Worm (Caenorhabditis elegans) whole organism, L4 larva: ENCODE data around the gene php-3.

Experiments
- D1046.2 ChIP-seq: fragments of 200-800 bp; sonication (Bioruptor generic); IDR thresholded peaks from 2 replicates; pipeline ENCODE4 v1.3.6; 2022; ENCODE audit warnings: missing genetic modification characterization, missing compliant biosample characterization
- F26F4.8 ChIP-seq: fragments of 200-800 bp; sonication (Bioruptor generic); conservative IDR thresholded peaks from 2 replicates; pipeline ENCODE4 v1.3.6; 2022; ENCODE audit warnings: missing genetic modification characterization, missing compliant biosample characterization
- Y105C5A.15 ChIP-seq: fragments of 200-800 bp; sonication (Bioruptor generic); IDR thresholded peaks from 2 replicates; pipeline ENCODE4 v1.3.6; 2022; ENCODE audit warnings: missing genetic modification characterization, missing compliant biosample characterization
- Y48G9A.11 ChIP-seq: fragments of 200-800 bp; sonication (Bioruptor generic); IDR thresholded peaks from 2 replicates; pipeline ENCODE4 v1.3.6; 2022; ENCODE audit warnings: missing genetic modification reagents, missing genetic modification characterization, missing compliant biosample characterization
- aha-1 ChIP-seq: fragments of 150-350 bp; peaks from one replicate; lab custom pipeline; 2014; ENCODE audit warnings: missing biosample characterization, missing genetic modification characterization
- aly-2 ChIP-seq: sonication (generic microtip); optimal IDR thresholded peaks from 2 replicates; lab custom pipeline; 2018; ENCODE audit warnings: missing biosample characterization, missing genetic modification characterization
- ceh-44 ChIP-seq: fragments of 200-800 bp; sonication (Bioruptor generic); IDR thresholded peaks from 2 replicates; pipeline ENCODE4 v1.3.6; 2022; ENCODE audit warnings: missing genetic modification reagents, missing genetic modification characterization, missing compliant biosample characterization
- ces-1 ChIP-seq: fragments of 150-350 bp; sonication (generic microtip); optimal IDR thresholded peaks from 4 replicates; lab custom pipeline; 2014; ENCODE audit warnings: missing biosample characterization, missing genetic modification reagents, missing genetic modification characterization
- daf-12 ChIP-seq: fragments of 150-350 bp; optimal IDR thresholded peaks from 2 replicates; lab custom pipeline; 2014; ENCODE audit warnings: missing biosample characterization, missing genetic modification reagents, missing genetic modification characterization
- daf-16 ChIP-seq, 3 experiments: sonication (generic microtip); optimal IDR thresholded peaks; 2 replicates each; lab custom pipeline; 2016 to 2017; ENCODE audit warnings: missing genetic modification characterization in 3 of 3, missing genetic modification reagents in 3 of 3, mild to moderate bottlenecking in 2 of 3, missing compliant biosample characterization in 2 of 3, missing biosample characterization in 1 of 3, moderate library complexity in 1 of 3
- daf-8 ChIP-seq: fragments of 200-800 bp; sonication (Bioruptor generic); IDR thresholded peaks from 2 replicates; pipeline ENCODE4 v1.3.6; 2022; ENCODE audit warnings: missing genetic modification characterization, missing compliant biosample characterization
- dmd-9 ChIP-seq: fragments of 200-800 bp; sonication (Bioruptor generic); IDR thresholded peaks from 2 replicates; pipeline ENCODE4 v1.3.6; 2022; ENCODE audit warnings: missing genetic modification reagents, missing genetic modification characterization, missing compliant biosample characterization
- dve-1 ChIP-seq: sonication (generic microtip); optimal IDR thresholded peaks from 2 replicates; lab custom pipeline; 2017; ENCODE audit warnings: antibody characterized with exemption, mild to moderate bottlenecking, missing genetic modification characterization, missing compliant biosample characterization; ENCODE audit not compliant: insufficient read depth
- egl-27 ChIP-seq: sonication (generic microtip); optimal IDR thresholded peaks from 3 replicates; lab custom pipeline; 2017; ENCODE audit warnings: missing biosample characterization, missing genetic modification reagents, missing genetic modification characterization
- fkh-10 ChIP-seq: fragments of 150-350 bp; optimal IDR thresholded peaks from 2 replicates; lab custom pipeline; 2014; ENCODE audit warnings: missing biosample characterization, missing genetic modification reagents, missing genetic modification characterization
- lir-3 ChIP-seq: sonication (generic microtip); optimal IDR thresholded peaks from 2 replicates; lab custom pipeline; 2016; ENCODE audit warnings: mild to moderate bottlenecking, missing genetic modification characterization, missing compliant biosample characterization
- lsy-2 ChIP-seq, 2 experiments: fragments of 150-350 bp in 1 of 2; sonication (generic microtip) in 1 of 2; optimal IDR thresholded peaks; 2 replicates each; lab custom pipeline; 2014 to 2017; ENCODE audit warnings: missing biosample characterization in 2 of 2, missing genetic modification characterization in 2 of 2
- madf-5 ChIP-seq, 2 experiments: fragments of 200-800 bp; sonication (Bioruptor generic); IDR thresholded peaks; 2 replicates each; pipeline ENCODE4 v1.3.6; 2022; ENCODE audit warnings: missing compliant biosample characterization in 2 of 2, missing genetic modification characterization in 2 of 2
- madf-9 ChIP-seq: fragments of 200-800 bp; sonication (Bioruptor generic); conservative IDR thresholded peaks from 2 replicates; pipeline ENCODE4 v1.3.6; 2022; ENCODE audit warnings: missing genetic modification reagents, missing genetic modification characterization, missing compliant biosample characterization
- mdl-1 ChIP-seq, 2 experiments: fragments of 150-350 bp in 1 of 2; sonication (generic microtip) in 1 of 2; optimal IDR thresholded peaks; 2 replicates each; lab custom pipeline; 2014 to 2017; ENCODE audit warnings: missing biosample characterization in 2 of 2, missing genetic modification characterization in 2 of 2
- mdt-29 ChIP-seq: fragments of 200-800 bp; sonication (Bioruptor generic); IDR thresholded peaks from 2 replicates; pipeline ENCODE4 v1.3.6; 2022; ENCODE audit warnings: missing genetic modification reagents, missing genetic modification characterization, missing compliant biosample characterization
- mep-1 ChIP-seq: fragments of 150-350 bp; sonication (generic microtip); optimal IDR thresholded peaks from 3 replicates; lab custom pipeline; 2014; ENCODE audit warnings: missing biosample characterization, missing genetic modification characterization
- mxl-3 ChIP-seq: fragments of 200-800 bp; sonication (Bioruptor generic); optimal IDR thresholded peaks from 2 replicates; lab custom pipeline; 2018; ENCODE audit warnings: mild to moderate bottlenecking, missing genetic modification characterization, missing compliant biosample characterization
- nhr-111 ChIP-seq: fragments of 200-800 bp; sonication (Bioruptor generic); optimal IDR thresholded peaks from 2 replicates; lab custom pipeline; 2018; ENCODE audit warnings: mild to moderate bottlenecking, missing genetic modification characterization, missing compliant biosample characterization
- nhr-25 ChIP-seq: sonication (generic microtip); optimal IDR thresholded peaks from 2 replicates; lab custom pipeline; 2017; ENCODE audit warnings: missing genetic modification characterization, mild to moderate bottlenecking, missing compliant biosample characterization, antibody characterized with exemption, moderate library complexity, borderline replicate concordance; ENCODE audit not compliant: insufficient read depth
- nhr-28 ChIP-seq: fragments of 150-350 bp; optimal IDR thresholded peaks from 2 replicates; lab custom pipeline; 2014; ENCODE audit warnings: missing biosample characterization, missing genetic modification characterization
- nhr-48 ChIP-seq: sonication (generic microtip); optimal IDR thresholded peaks from 2 replicates; lab custom pipeline; 2016; ENCODE audit warnings: mild to moderate bottlenecking, missing genetic modification characterization, missing compliant biosample characterization
- nhr-77 ChIP-seq: fragments of 150-350 bp; optimal IDR thresholded peaks from 2 replicates; lab custom pipeline; 2014; ENCODE audit warnings: missing biosample characterization, missing genetic modification characterization
- snpc-1.2 ChIP-seq: fragments of 200-800 bp; sonication (Bioruptor generic); IDR thresholded peaks from 2 replicates; pipeline ENCODE4 v1.3.6; 2022; ENCODE audit warnings: missing genetic modification reagents, missing genetic modification characterization, missing compliant biosample characterization
- snpc-4 ChIP-seq: fragments of 150-350 bp; optimal IDR thresholded peaks from 2 replicates; lab custom pipeline; 2014; ENCODE audit warnings: missing biosample characterization, missing genetic modification characterization
- spr-1 ChIP-seq: sonication (generic microtip); optimal IDR thresholded peaks from 2 replicates; lab custom pipeline; 2016; ENCODE audit warnings: mild to moderate bottlenecking, missing genetic modification characterization, missing compliant biosample characterization
- spr-3 ChIP-seq: fragments of 200-800 bp; sonication (Bioruptor generic); optimal IDR thresholded peaks from 2 replicates; lab custom pipeline; 2018; ENCODE audit warnings: mild to moderate bottlenecking, missing genetic modification characterization, missing compliant biosample characterization
- tag-97 ChIP-seq: fragments of 200-800 bp; sonication (Bioruptor generic); IDR thresholded peaks from 2 replicates; pipeline ENCODE4 v1.3.6; 2022; ENCODE audit warnings: missing genetic modification characterization, missing compliant biosample characterization
- unc-130 ChIP-seq: sonication (generic microtip); optimal IDR thresholded peaks from 2 replicates; lab custom pipeline; 2016; ENCODE audit warnings: missing genetic modification reagents, missing genetic modification characterization, missing compliant biosample characterization
- unc-62 ChIP-seq, 3 experiments: fragments of 150-350 bp in 1 of 3; sonication (generic microtip); optimal IDR thresholded peaks in 2 of 3; peaks in 1 of 3; 1 replicate in 1 of 3; 2 replicates in 2 of 3; lab custom pipeline; 2014 to 2017; ENCODE audit warnings: missing biosample characterization in 3 of 3, missing genetic modification characterization in 3 of 3, missing genetic modification reagents in 3 of 3, missing genotype in 1 of 3
- zfp-3 ChIP-seq: fragments of 200-800 bp; sonication (Bioruptor generic); conservative IDR thresholded peaks from 2 replicates; pipeline ENCODE4 v1.3.6; 2022; ENCODE audit warnings: missing genetic modification reagents, missing genetic modification characterization, missing compliant biosample characterization
- ztf-11 ChIP-seq: fragments of 150-350 bp; optimal IDR thresholded peaks from 2 replicates; lab custom pipeline; 2014; ENCODE audit warnings: missing biosample characterization, missing genetic modification characterization

Gene php-3

DNA sequence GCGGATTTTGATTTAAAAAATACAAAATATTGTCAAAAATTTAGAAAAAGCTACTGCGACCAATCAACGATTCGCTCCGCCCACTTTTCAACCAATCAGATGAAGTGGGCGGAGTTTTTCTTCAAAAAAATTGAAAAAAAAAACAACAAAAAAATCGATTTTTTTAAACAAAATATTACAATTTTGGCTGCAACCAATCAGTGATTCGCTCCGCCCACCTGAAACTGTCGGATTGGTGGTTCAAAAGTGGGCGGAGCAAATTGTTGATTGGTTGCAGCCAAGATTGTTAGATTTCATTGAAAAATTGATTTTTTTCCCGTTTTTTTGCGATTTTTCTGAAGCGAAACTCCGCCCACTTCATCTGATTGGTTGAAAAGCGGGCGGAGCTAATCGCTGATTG is 44.1 kb downstream of the php-3 start:
- no peak for TF ChIP-seq madf-9 (GFP tag; lab: Robert Waterston, UW)
- TF ChIP-seq snpc-4 (tag; lab: Kevin White, UChicago): no peak
- TF ChIP-seq madf-5 (GFP tag; IDR thresholded peaks at IDR 0.05; lab: Robert Waterston, UW): no peak
- TF ChIP-seq ztf-11 (tag; lab: Kevin White, UChicago): no peak
- no peak for TF ChIP-seq lsy-2 (tag; optimal IDR thresholded peaks at IDR 0.05; lab: Kevin White, UChicago)
- no peak for TF ChIP-seq spr-1 (tag; lab: Kevin White, UChicago)
- TF ChIP-seq daf-16 (GFP tag; optimal IDR thresholded peaks at IDR 0.05; lab: Kevin White, UChicago): no peak
- TF ChIP-seq daf-16 (tag; optimal IDR thresholded peaks at IDR 0.05; lab: Kevin White, UChicago): no peak
- TF ChIP-seq snpc-1.2 (GFP tag; lab: Robert Waterston, UW): no peak
- TF ChIP-seq D1046.2: no peak
- TF ChIP-seq nhr-48 (tag; lab: Kevin White, UChicago): no peak
- no peak for TF ChIP-seq mdl-1 (tag; optimal IDR thresholded peaks at IDR 0.05; lab: Kevin White, UChicago)
- TF ChIP-seq egl-27: no peak
- no peak for TF ChIP-seq aha-1 (tag; lab: Kevin White, UChicago)
- TF ChIP-seq ceh-44 (GFP tag; lab: Robert Waterston, UW): no peak
- no peak for TF ChIP-seq ces-1 (GFP tag; lab: Kevin White, UChicago)
- TF ChIP-seq Y48G9A.11 (GFP tag; lab: Robert Waterston, UW): no peak
- TF ChIP-seq unc-130 (GFP tag; lab: Kevin White, UChicago): no peak
- TF ChIP-seq nhr-25 (tag; lab: Kevin White, UChicago): no peak

DNA sequence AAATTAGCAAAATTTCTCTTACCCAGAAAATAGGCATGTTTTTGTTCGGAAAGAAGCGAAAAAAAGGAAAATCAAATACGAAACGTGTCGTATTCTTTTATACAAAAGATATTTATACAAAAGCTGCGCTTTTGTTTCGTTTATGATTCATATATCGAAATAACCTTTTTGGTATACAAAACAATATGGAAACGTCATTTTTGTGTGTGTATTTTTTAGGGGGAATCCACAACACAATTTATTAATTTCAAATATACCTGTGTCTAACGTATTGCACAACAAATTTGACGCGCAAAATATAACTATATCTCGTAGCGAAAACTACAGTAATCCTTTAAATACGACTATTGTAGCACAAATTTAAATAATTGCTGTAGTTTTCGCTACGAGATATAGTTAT is 46.7 kb downstream of the php-3 start, which contains the start of gene Y79H2A.2:
Gene Y79H2A.2, minus strand, starts transcription at position 101 of the 400 bp plus-strand sequence.
- TF ChIP-seq Y105C5A.15 (GFP tag; lab: Robert Waterston, UW) (no peak), aly-2 (tag; lab: Kevin White, UChicago) (no peak), dve-1 (tag; lab: Kevin White, UChicago) (peak; percentile 16), daf-12 (tag; lab: Kevin White, UChicago) (no peak)

DNA sequence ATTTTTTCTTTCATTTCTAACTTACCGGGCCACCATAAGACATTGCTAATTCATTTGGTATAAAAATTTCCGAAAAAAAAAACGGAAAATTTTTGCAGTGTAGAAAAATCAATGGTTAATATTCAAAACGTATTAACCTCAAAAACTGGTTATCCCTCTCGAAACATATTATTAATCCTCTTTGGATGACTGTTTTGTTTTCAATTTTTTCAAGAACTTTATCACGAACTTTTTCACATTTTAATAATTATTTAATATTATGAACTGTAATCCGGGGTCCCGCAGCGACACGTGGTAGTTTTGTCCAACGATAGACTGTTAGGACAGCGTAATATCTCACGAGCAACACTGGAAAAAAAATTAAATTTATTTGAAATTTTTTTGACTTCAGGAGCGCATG is 48.6 kb downstream of the php-3 start, which contains the start of gene Y79H2A.12:
Gene Y79H2A.12, minus strand, starts transcription at position 101 of the 400 bp plus-strand sequence.
- no peak for TF ChIP-seq lir-3 (tag; lab: Kevin White, UChicago)
- TF ChIP-seq nhr-28 (tag; lab: Kevin White, UChicago): no peak
- TF ChIP-seq F26F4.8 (GFP tag; lab: Robert Waterston, UW): no peak
- no peak for TF ChIP-seq mep-1 (tag; lab: Kevin White, UChicago)
- no peak for TF ChIP-seq nhr-25 (tag; lab: Kevin White, UChicago)
- TF ChIP-seq zfp-3 (GFP tag; lab: Robert Waterston, UW): no peak
- no peak for TF ChIP-seq nhr-77 (tag; lab: Kevin White, UChicago)
- TF ChIP-seq ceh-44 (GFP tag; lab: Robert Waterston, UW): no peak
- no peak for TF ChIP-seq mdt-29 (GFP tag; lab: Robert Waterston, UW)
- TF ChIP-seq nhr-111: no peak
- TF ChIP-seq mxl-3 (GFP tag; lab: Kevin White, UChicago): no peak
- TF ChIP-seq fkh-10: no peak
- TF ChIP-seq daf-8 (GFP tag; lab: Robert Waterston, UW): no peak
- no peak for TF ChIP-seq tag-97 (GFP tag; lab: Robert Waterston, UW)
- no peak for TF ChIP-seq spr-3 (GFP tag; lab: Kevin White, UChicago)
- TF ChIP-seq dmd-9: no peak
- no peak for TF ChIP-seq unc-62 (GFP tag; optimal IDR thresholded peaks at IDR 0.05 in 1 of 2; lab: Kevin White, UChicago)
- no peak for TF ChIP-seq unc-62 (tag; optimal IDR thresholded peaks at IDR 0.05; lab: Kevin White, UChicago)
